Worm (Caenorhabditis elegans) whole organism, late embryonic: Measurements from ENCODE around the gene cpl-1.

Experiments
- K02D7.2 ChIP-seq: sonication (generic microtip); optimal IDR thresholded peaks from 2 replicates; lab custom pipeline; 2017; ENCODE audit warnings: mild to moderate bottlenecking, missing genetic modification characterization, missing compliant biosample characterization
- K09A11.1 ChIP-seq: sonication (generic microtip); optimal IDR thresholded peaks from 2 replicates; lab custom pipeline; 2017; ENCODE audit warnings: antibody characterized with exemption, mild to moderate bottlenecking, missing genetic modification characterization, missing compliant biosample characterization; ENCODE audit not compliant: insufficient read depth
- ceh-14 ChIP-seq: sonication (generic microtip); optimal IDR thresholded peaks from 2 replicates; lab custom pipeline; 2016; ENCODE audit warnings: missing genotype, missing genetic modification characterization, missing compliant biosample characterization
- ceh-18 ChIP-seq: sonication (generic microtip); optimal IDR thresholded peaks from 2 replicates; lab custom pipeline; 2016; ENCODE audit warnings: missing genetic modification characterization, missing compliant biosample characterization
- ceh-34 ChIP-seq: sonication (generic microtip); optimal IDR thresholded peaks from 2 replicates; lab custom pipeline; 2016; ENCODE audit warnings: mild to moderate bottlenecking, missing genetic modification characterization, missing compliant biosample characterization
- ceh-45 ChIP-seq: fragments of 200-800 bp; sonication (Bioruptor generic); IDR thresholded peaks from 2 replicates; pipeline ENCODE4 v1.3.6; 2022; ENCODE audit warnings: missing genetic modification reagents, missing genetic modification characterization, missing compliant biosample characterization
- ceh-9 ChIP-seq: sonication (generic microtip); optimal IDR thresholded peaks from 2 replicates; lab custom pipeline; 2016; ENCODE audit warnings: mild to moderate bottlenecking, missing genetic modification characterization, inconsistent platforms, missing compliant biosample characterization
- che-1 ChIP-seq: sonication (generic microtip); optimal IDR thresholded peaks from 2 replicates; lab custom pipeline; 2016; ENCODE audit warnings: mild to moderate bottlenecking, missing genetic modification characterization, missing compliant biosample characterization
- dmd-4 ChIP-seq: sonication (generic microtip); optimal IDR thresholded peaks from 2 replicates; lab custom pipeline; 2016; ENCODE audit warnings: borderline replicate concordance, missing genetic modification characterization, missing compliant biosample characterization
- ets-4 ChIP-seq: sonication (generic microtip); optimal IDR thresholded peaks from 2 replicates; lab custom pipeline; 2016; ENCODE audit warnings: missing genetic modification characterization, missing compliant biosample characterization
- fkh-6 ChIP-seq: sonication (generic microtip); optimal IDR thresholded peaks from 2 replicates; lab custom pipeline; 2016; ENCODE audit warnings: missing genetic modification characterization, missing compliant biosample characterization
- hlh-6 ChIP-seq: sonication (generic microtip); optimal IDR thresholded peaks from 2 replicates; lab custom pipeline; 2016; ENCODE audit warnings: missing genotype, missing genetic modification characterization, missing compliant biosample characterization
- lin-11 ChIP-seq: fragments of 200-800 bp; sonication (Bioruptor generic); optimal IDR thresholded peaks from 2 replicates; lab custom pipeline; 2018; ENCODE audit warnings: mild to moderate bottlenecking, missing genetic modification characterization, missing compliant biosample characterization
- nfya-1 ChIP-seq: sonication (generic microtip); optimal IDR thresholded peaks from 2 replicates; lab custom pipeline; 2017; ENCODE audit warnings: missing genetic modification characterization, mild to moderate bottlenecking, missing compliant biosample characterization, antibody characterized with exemption, moderate library complexity
- nhr-232 ChIP-seq: sonication (generic microtip); optimal IDR thresholded peaks from 2 replicates; lab custom pipeline; 2016; ENCODE audit warnings: missing genetic modification characterization, missing compliant biosample characterization
- pax-1 ChIP-seq: fragments of 150-350 bp; optimal IDR thresholded peaks from 2 replicates; lab custom pipeline; 2014; ENCODE audit warnings: missing biosample characterization, missing genetic modification characterization
- sdc-2 ChIP-seq: sonication (generic microtip); optimal IDR thresholded peaks from 2 replicates; lab custom pipeline; 2016; ENCODE audit warnings: missing genotype, missing genetic modification characterization, missing compliant biosample characterization
- sox-2 ChIP-seq: fragments of 200-800 bp; sonication (Bioruptor generic); IDR thresholded peaks from 2 replicates; pipeline ENCODE4 v1.3.6; 2022; ENCODE audit warnings: missing genetic modification reagents, missing genetic modification characterization, missing compliant biosample characterization
- tbx-2 ChIP-seq: sonication (generic microtip); optimal IDR thresholded peaks from 2 replicates; lab custom pipeline; 2016; ENCODE audit warnings: missing genetic modification characterization, missing compliant biosample characterization
- unc-3 ChIP-seq, 2 experiments: fragments of 200-800 bp in 1 of 2; sonication (Bioruptor generic) in 1 of 2; sonication (generic microtip) in 1 of 2; conservative IDR thresholded peaks in 1 of 2; optimal IDR thresholded peaks in 1 of 2; 2 replicates each; pipeline versions ENCODE4 v1.3.6 to Lab custom; 2016 to 2022; ENCODE audit warnings: missing compliant biosample characterization in 2 of 2, missing genetic modification characterization in 2 of 2, missing genetic modification reagents in 1 of 2
- unc-42 ChIP-seq: sonication (generic microtip); optimal IDR thresholded peaks from 2 replicates; lab custom pipeline; 2016; ENCODE audit warnings: missing genotype, missing genetic modification characterization, missing compliant biosample characterization
- unc-86 ChIP-seq: sonication (generic microtip); optimal IDR thresholded peaks from 2 replicates; lab custom pipeline; 2016; ENCODE audit warnings: missing genetic modification characterization, missing compliant biosample characterization

cpl-1 gene

DNA sequence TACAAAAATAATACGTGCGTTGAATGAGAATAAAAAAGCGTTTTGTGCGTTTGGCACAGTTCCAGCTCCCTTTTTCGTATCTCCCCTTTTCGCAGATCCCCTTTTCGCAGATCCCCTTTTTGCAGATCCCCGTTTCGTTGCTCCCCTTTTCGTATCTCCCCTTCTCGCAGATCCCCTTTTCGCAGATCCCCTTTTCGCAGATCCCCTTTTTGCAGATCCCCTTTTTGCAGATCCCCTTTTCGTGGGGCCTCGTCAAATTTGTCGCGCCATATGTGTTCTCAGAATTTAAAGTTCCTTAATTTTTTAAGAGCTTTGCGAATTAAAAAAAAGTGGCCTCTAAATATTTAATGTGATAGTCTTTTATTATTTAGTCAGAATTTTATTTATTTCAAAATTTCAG, 42.2 kb downstream of the cpl-1 start, which contains the start of gene Y32B12B.4 (continued):
- TF ChIP-seq unc-42 (tag; lab: Kevin White, UChicago) (peak; percentile 55), ets-4 (tag; lab: Kevin White, UChicago) (peak; percentile 82), ceh-45 (GFP tag; lab: Robert Waterston, UW) (0 out of 2 replicates have a peak, but pooled peaks have one; percentile 34), ceh-34 (peak; percentile 70), ceh-18 (tag; lab: Kevin White, UChicago) (peak; percentile 56), che-1 (tag; lab: Kevin White, UChicago) (no peak), nhr-232 (tag; lab: Kevin White, UChicago) (no peak), fkh-6 (peak; percentile 85), lin-11 (tag; lab: Kevin White, UChicago) (peak; percentile 18), dmd-4 (tag; lab: Kevin White, UChicago) (peak; percentile 84), pax-1 (tag; lab: Kevin White, UChicago) (no peak)

DNA sequence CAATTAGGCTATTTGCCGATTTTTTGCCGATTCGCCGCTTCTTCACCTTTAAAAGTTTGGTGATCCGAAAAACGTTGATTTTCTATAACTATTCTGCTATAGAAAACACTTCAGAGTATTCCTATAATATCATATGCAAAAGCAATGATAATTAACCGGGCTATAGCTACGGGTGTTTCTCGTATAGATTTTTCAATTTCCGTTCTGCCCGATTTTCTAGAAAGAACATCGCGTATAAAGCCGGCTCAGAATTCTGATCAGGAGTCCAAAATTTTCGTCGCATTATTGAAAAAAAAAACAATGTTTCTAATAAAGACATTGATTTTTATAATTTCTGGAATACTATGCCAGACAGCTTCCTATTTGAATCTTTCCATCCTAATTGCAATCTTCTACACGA, 44.5 kb downstream of the cpl-1 start, which contains the start of gene srbc-65:
Gene srbc-65 (plus strand): TSS at position 301 of the 400 bp plus-strand sequence.
- TF ChIP-seq K02D7.2 (tag; lab: Kevin White, UChicago) (no peak), ceh-14 (tag; lab: Kevin White, UChicago) (no peak), ceh-34 (no peak), tbx-2 (tag; lab: Kevin White, UChicago) (no peak), K09A11.1 (tag; lab: Kevin White, UChicago) (no peak), ceh-18 (tag; lab: Kevin White, UChicago) (no peak), che-1 (tag; lab: Kevin White, UChicago) (no peak), sox-2 (no peak), nfya-1 (no peak), hlh-6 (no peak), ets-4 (tag; lab: Kevin White, UChicago) (no peak), sdc-2 (tag; lab: Kevin White, UChicago) (no peak), unc-86 (tag; lab: Kevin White, UChicago) (no peak), unc-3 (GFP tag; conservative IDR thresholded peaks at IDR 0.05; lab: Robert Waterston, UW) (no peak), unc-3 (tag; optimal IDR thresholded peaks at IDR 0.05; lab: Kevin White, UChicago) (no peak), ceh-9 (no peak)
- TF ChIP-seq, all 69 proteins: peak for 0
